Worm (Caenorhabditis elegans): ENCODE results near the gene F19C7.4.

DNA sequence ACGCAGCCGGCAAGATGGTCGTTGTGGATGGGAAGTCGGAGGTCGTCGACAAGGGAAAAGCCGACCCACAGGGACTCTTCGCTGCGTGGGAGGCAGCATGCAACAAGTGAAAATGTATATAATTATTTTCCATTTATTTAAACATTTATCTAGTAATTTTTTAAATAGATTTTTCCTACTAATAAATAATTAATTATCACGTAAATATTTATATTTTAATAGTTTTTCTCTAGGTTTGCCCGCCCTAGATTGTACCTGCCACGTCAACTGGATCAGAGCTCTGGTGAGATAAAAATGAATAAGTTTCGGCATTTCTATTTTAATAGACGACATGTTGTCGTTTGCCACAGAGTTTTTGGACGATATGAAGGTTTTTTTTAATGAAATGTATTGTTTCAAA is 50.3 kb downstream of the F19C7.4 start, which contains the start of gene psr-1:
- TF ChIP-seq F37B4.10 (GFP tag; IDR thresholded peaks at IDR 0.05) (no peak), him-1 (tag; optimal IDR thresholded peaks at IDR 0.05) (no peak), unc-62 (GFP tag; optimal IDR thresholded peaks at IDR 0.05) (no peak), ZK185.1 (tag; optimal IDR thresholded peaks at IDR 0.05; ENCODE audit: poor library complexity, severe bottlenecking) (no peak), nfyb-1 (GFP tag; IDR thresholded peaks at IDR 0.05) (no peak), D2030.7 (GFP tag; IDR thresholded peaks at IDR 0.05) (no peak), B0336.3 (GFP tag; IDR thresholded peaks at IDR 0.05) (no peak), F55B11.4 (tag; optimal IDR thresholded peaks at IDR 0.05; ENCODE audit: borderline replicate concordance, insufficient read depth) (no peak), atf-7 (tag; optimal IDR thresholded peaks at IDR 0.05) (no peak)
